Fruit fly (Drosophila melanogaster) whole organism, wandering third instar larva: ENCODE data around the gene org-1.
A peak's percentile ranks its signal among the peaks of the same experiment; 100 is the strongest.

ENCODE experiments used
- CrebA ChIP-seq: fragments of 200-800 bp; sonication (Bioruptor generic); optimal IDR thresholded peaks from 2 replicates; lab custom pipeline; 2016; ENCODE audit warnings: missing biosample characterization, mild to moderate bottlenecking, missing genetic modification characterization, borderline replicate concordance
- Sp1 ChIP-seq: fragments of 200-800 bp; sonication (Bioruptor generic); optimal IDR thresholded peaks from 3 replicates; lab custom pipeline; 2019; ENCODE audit warnings: missing biosample characterization, mild to moderate bottlenecking, missing genetic modification characterization, moderate library complexity

dm6 chrX:8492849-8493248 lies 38.0 kb upstream of the org-1 start:
- TF ChIP-seq Sp1 (peak; percentile 49), CrebA (GFP tag; lab: Kevin White, UChicago) (no peak)
